Worm (Caenorhabditis elegans) whole organism, L1 larva: Measurements from ENCODE around the gene srlf-33.

Experiments used
- C04F5.9 ChIP-seq: sonication (generic microtip); optimal IDR thresholded peaks from 2 replicates; lab custom pipeline; 2016; ENCODE audit warnings: missing genetic modification characterization, missing compliant biosample characterization
- C34B4.2 ChIP-seq: sonication (generic microtip); optimal IDR thresholded peaks from 2 replicates; lab custom pipeline; 2017; ENCODE audit warnings: mild to moderate bottlenecking, missing genetic modification characterization, missing compliant biosample characterization
- F16B12.6 ChIP-seq: fragments of 150-350 bp; optimal IDR thresholded peaks from 2 replicates; lab custom pipeline; 2014; ENCODE audit warnings: missing biosample characterization, missing genetic modification characterization
- aha-1 ChIP-seq: fragments of 150-350 bp; optimal IDR thresholded peaks from 2 replicates; lab custom pipeline; 2014; ENCODE audit warnings: missing biosample characterization, missing genetic modification characterization
- alr-1 ChIP-seq: fragments of 200-800 bp; sonication (Bioruptor generic); optimal IDR thresholded peaks from 2 replicates; lab custom pipeline; 2018; ENCODE audit warnings: borderline replicate concordance, mild to moderate bottlenecking, missing genetic modification characterization, missing compliant biosample characterization
- aly-2 ChIP-seq: fragments of 150-350 bp; optimal IDR thresholded peaks from 2 replicates; lab custom pipeline; 2014; ENCODE audit warnings: missing biosample characterization, missing genetic modification characterization
- blmp-1 ChIP-seq: fragments of 150-350 bp; optimal IDR thresholded peaks from 2 replicates; lab custom pipeline; 2014; ENCODE audit warnings: missing biosample characterization, missing genetic modification characterization
- ceh-63 ChIP-seq: fragments of 200-800 bp; sonication (Bioruptor generic); optimal IDR thresholded peaks from 2 replicates; lab custom pipeline; 2018; ENCODE audit warnings: mild to moderate bottlenecking, missing genetic modification characterization, missing compliant biosample characterization
- ceh-82 ChIP-seq, 3 experiments: fragments of 150-350 bp in 1 of 3; sonication (generic microtip) in 2 of 3; optimal IDR thresholded peaks; 2 replicates each; lab custom pipeline; 2014 to 2017; ENCODE audit warnings: missing biosample characterization in 3 of 3, missing genetic modification characterization in 3 of 3
- ceh-90 ChIP-seq: sonication (generic microtip); optimal IDR thresholded peaks from 2 replicates; lab custom pipeline; 2016; ENCODE audit warnings: missing genetic modification characterization, missing compliant biosample characterization
- dpl-1 ChIP-seq, 3 experiments: fragments of 150-350 bp in 2 of 3; sonication (generic microtip) in 1 of 3; optimal IDR thresholded peaks; 2 replicates each; lab custom pipeline; 2014 to 2017; ENCODE audit warnings: missing biosample characterization in 3 of 3, missing genetic modification characterization in 3 of 3, missing genetic modification reagents in 3 of 3
- efl-3 ChIP-seq: fragments of 200-800 bp; sonication (Bioruptor generic); optimal IDR thresholded peaks from 2 replicates; lab custom pipeline; 2018; ENCODE audit warnings: mild to moderate bottlenecking, missing genetic modification characterization, missing compliant biosample characterization
- egl-27 ChIP-seq, 2 experiments: fragments of 150-350 bp in 1 of 2; sonication (generic microtip); optimal IDR thresholded peaks; 3 replicates each; lab custom pipeline; 2017 to 2018; ENCODE audit warnings: missing biosample characterization in 2 of 2, missing genetic modification characterization in 2 of 2, missing genetic modification reagents in 2 of 2
- elt-2 ChIP-seq: sonication (generic microtip); optimal IDR thresholded peaks from 2 replicates; lab custom pipeline; 2016; ENCODE audit warnings: missing genetic modification characterization, mild to moderate bottlenecking, inconsistent platforms, missing compliant biosample characterization, missing genetic modification reagents
- elt-3 ChIP-seq, 6 experiments: fragments of 150-350 bp in 1 of 6; sonication (generic microtip); optimal IDR thresholded peaks; 2 replicates each; lab custom pipeline; 2017 to 2018; ENCODE audit warnings: missing biosample characterization in 6 of 6, missing genetic modification characterization in 6 of 6, inconsistent platforms in 1 of 6
- fkh-10 ChIP-seq: sonication (generic microtip); optimal IDR thresholded peaks from 2 replicates; lab custom pipeline; 2017; ENCODE audit warnings: missing biosample characterization, missing genetic modification reagents, missing genetic modification characterization
- fkh-4 ChIP-seq: sonication (generic microtip); optimal IDR thresholded peaks from 2 replicates; lab custom pipeline; 2016; ENCODE audit warnings: missing compliant biosample characterization, missing genetic modification characterization, borderline replicate concordance
- fkh-8 ChIP-seq: sonication (generic microtip); optimal IDR thresholded peaks from 2 replicates; lab custom pipeline; 2016; ENCODE audit warnings: mild to moderate bottlenecking, missing genetic modification characterization, missing compliant biosample characterization
- hlh-17 ChIP-seq: fragments of 200-800 bp; sonication (Bioruptor generic); optimal IDR thresholded peaks from 2 replicates; lab custom pipeline; 2018; ENCODE audit warnings: missing genetic modification characterization, mild to moderate bottlenecking, missing compliant biosample characterization, moderate library complexity, borderline replicate concordance
- hlh-4 ChIP-seq: sonication (generic microtip); optimal IDR thresholded peaks from 2 replicates; lab custom pipeline; 2016; ENCODE audit warnings: mild to moderate bottlenecking, missing genetic modification characterization, missing compliant biosample characterization
- hpl-2 ChIP-seq: fragments of 150-350 bp; optimal IDR thresholded peaks from 2 replicates; lab custom pipeline; 2014; ENCODE audit warnings: missing biosample characterization, missing genetic modification reagents, missing genetic modification characterization
- isw-1 ChIP-seq: fragments of 200-800 bp; sonication (Bioruptor generic); IDR thresholded peaks from 2 replicates; pipeline ENCODE4 v1.3.6; 2022; ENCODE audit warnings: missing genetic modification characterization, missing compliant biosample characterization
- lin-13 ChIP-seq: fragments of 150-350 bp; optimal IDR thresholded peaks from 2 replicates; lab custom pipeline; 2014; ENCODE audit warnings: missing biosample characterization, missing genetic modification reagents, missing genetic modification characterization
- lin-14 ChIP-seq: fragments of 200-800 bp; sonication (Bioruptor generic); optimal IDR thresholded peaks from 2 replicates; lab custom pipeline; 2018; ENCODE audit warnings: mild to moderate bottlenecking, missing genetic modification characterization, moderate library complexity, missing compliant biosample characterization
- lin-15B ChIP-seq: fragments of 150-350 bp; sonication (generic microtip); optimal IDR thresholded peaks from 3 replicates; lab custom pipeline; 2014; ENCODE audit warnings: missing biosample characterization, missing genetic modification characterization
- lin-35 ChIP-seq, 2 experiments: fragments of 150-350 bp; optimal IDR thresholded peaks; 2 replicates each; lab custom pipeline; 2014; ENCODE audit warnings: missing biosample characterization in 2 of 2, missing genetic modification characterization in 2 of 2, missing genetic modification reagents in 2 of 2
- lir-3 ChIP-seq: sonication (generic microtip); optimal IDR thresholded peaks from 2 replicates; lab custom pipeline; 2016; ENCODE audit warnings: mild to moderate bottlenecking, missing genetic modification characterization, moderate library complexity, missing compliant biosample characterization; ENCODE audit not compliant: poor library complexity
- lsy-2 ChIP-seq, 2 experiments: fragments of 150-350 bp; optimal IDR thresholded peaks; 2 replicates each; lab custom pipeline; 2014; ENCODE audit warnings: missing biosample characterization in 2 of 2, missing genetic modification characterization in 2 of 2
- mab-9 ChIP-seq: fragments of 200-800 bp; sonication (Bioruptor generic); IDR thresholded peaks from 2 replicates; pipeline ENCODE4 v1.3.6; 2022; ENCODE audit warnings: missing genetic modification reagents, missing genetic modification characterization, missing compliant biosample characterization
- nhr-11 ChIP-seq: fragments of 150-350 bp; optimal IDR thresholded peaks from 2 replicates; lab custom pipeline; 2014; ENCODE audit warnings: missing biosample characterization, missing genetic modification characterization
- nhr-12 ChIP-seq: sonication (generic microtip); optimal IDR thresholded peaks from 2 replicates; lab custom pipeline; 2017; ENCODE audit warnings: missing biosample characterization, missing genetic modification characterization
- nhr-20 ChIP-seq: sonication (generic microtip); optimal IDR thresholded peaks from 2 replicates; lab custom pipeline; 2016; ENCODE audit warnings: mild to moderate bottlenecking, missing genetic modification characterization, missing compliant biosample characterization
- nhr-71 ChIP-seq: sonication (generic microtip); optimal IDR thresholded peaks from 2 replicates; lab custom pipeline; 2016; ENCODE audit warnings: mild to moderate bottlenecking, missing genetic modification characterization, moderate library complexity, missing compliant biosample characterization
- nhr-77 ChIP-seq: fragments of 150-350 bp; optimal IDR thresholded peaks from 2 replicates; lab custom pipeline; 2014; ENCODE audit warnings: missing biosample characterization, missing genetic modification characterization
- nhr-85 ChIP-seq: sonication (generic microtip); peaks from one replicate; lab custom pipeline; 2016; ENCODE audit warnings: missing genetic modification characterization, inconsistent platforms, missing compliant biosample characterization
- nhr-90 ChIP-seq: sonication (generic microtip); optimal IDR thresholded peaks from 2 replicates; lab custom pipeline; 2016; ENCODE audit warnings: mild to moderate bottlenecking, missing genetic modification characterization, missing compliant biosample characterization; ENCODE audit not compliant: poor library complexity
- pax-3 ChIP-seq: fragments of 200-800 bp; sonication (Bioruptor generic); optimal IDR thresholded peaks from 2 replicates; lab custom pipeline; 2018; ENCODE audit warnings: mild to moderate bottlenecking, missing genetic modification characterization, moderate library complexity, missing compliant biosample characterization
- pqm-1 ChIP-seq: sonication (generic microtip); optimal IDR thresholded peaks from 3 replicates; lab custom pipeline; 2017; ENCODE audit warnings: missing biosample characterization, missing genetic modification characterization
- rnt-1 ChIP-seq: sonication (generic microtip); optimal IDR thresholded peaks from 2 replicates; lab custom pipeline; 2016; ENCODE audit warnings: mild to moderate bottlenecking, missing genetic modification characterization, moderate library complexity, missing compliant biosample characterization
- snpc-4 ChIP-seq: fragments of 150-350 bp; optimal IDR thresholded peaks from 2 replicates; lab custom pipeline; 2014; ENCODE audit warnings: missing biosample characterization, missing genetic modification characterization
- sox-4 ChIP-seq: sonication (generic microtip); optimal IDR thresholded peaks from 2 replicates; lab custom pipeline; 2016; ENCODE audit warnings: missing genetic modification characterization, missing compliant biosample characterization
- sptf-1 ChIP-seq: fragments of 150-350 bp; optimal IDR thresholded peaks from 2 replicates; lab custom pipeline; 2014; ENCODE audit warnings: missing biosample characterization, missing genetic modification characterization
- tbx-2 ChIP-seq: sonication (generic microtip); optimal IDR thresholded peaks from 2 replicates; lab custom pipeline; 2016; ENCODE audit warnings: missing genetic modification characterization, missing compliant biosample characterization
- tlp-1 ChIP-seq: fragments of 150-350 bp; optimal IDR thresholded peaks from 2 replicates; lab custom pipeline; 2014; ENCODE audit warnings: missing biosample characterization, missing genetic modification characterization
- unc-62 ChIP-seq: fragments of 150-350 bp; optimal IDR thresholded peaks from 2 replicates; lab custom pipeline; 2014; ENCODE audit warnings: missing biosample characterization, missing genetic modification reagents, missing genetic modification characterization
- unc-86 ChIP-seq: sonication (generic microtip); optimal IDR thresholded peaks from 2 replicates; lab custom pipeline; 2016; ENCODE audit warnings: missing genetic modification characterization, missing compliant biosample characterization
- unc-98 ChIP-seq: fragments of 200-800 bp; sonication (Bioruptor generic); IDR thresholded peaks from 2 replicates; pipeline ENCODE4 v1.3.6; 2022; ENCODE audit warnings: missing genetic modification characterization, missing compliant biosample characterization
- vab-15 ChIP-seq: sonication (generic microtip); optimal IDR thresholded peaks from 2 replicates; lab custom pipeline; 2017; ENCODE audit warnings: missing genotype, mild to moderate bottlenecking, missing genetic modification characterization, missing compliant biosample characterization
- zip-4 ChIP-seq: fragments of 200-800 bp; sonication (Bioruptor generic); optimal IDR thresholded peaks from 2 replicates; lab custom pipeline; 2018; ENCODE audit warnings: mild to moderate bottlenecking, missing genetic modification characterization, moderate library complexity, missing compliant biosample characterization
- ztf-11 ChIP-seq, 2 experiments: sonication (generic microtip); optimal IDR thresholded peaks; 2 replicates each; lab custom pipeline; 2016 to 2017; ENCODE audit warnings: missing genetic modification characterization in 2 of 2, missing biosample characterization in 1 of 2, missing compliant biosample characterization in 1 of 2

srlf-33 gene

DNA sequence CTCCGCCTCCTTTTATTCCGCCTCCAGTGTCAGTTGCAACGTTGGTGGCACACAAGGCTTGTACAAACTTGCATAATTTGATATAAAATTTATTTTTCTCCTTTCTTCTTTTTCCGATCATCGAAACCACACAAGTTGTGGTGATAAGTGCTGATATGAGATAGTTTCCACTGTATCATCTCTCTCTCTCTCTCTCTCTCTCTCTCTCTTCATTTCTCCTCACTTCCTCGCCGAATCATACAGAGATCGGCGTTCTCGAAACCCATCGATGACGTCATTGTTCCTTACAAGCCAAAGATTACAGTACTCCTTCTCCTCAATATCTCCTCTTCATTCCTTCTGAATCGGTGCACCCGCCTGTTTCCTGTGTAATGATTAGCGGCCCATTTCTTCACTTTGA, 25.9 kb downstream of the srlf-33 start, which contains the start of gene nhr-43 (continued):
- TF ChIP-seq ceh-82 (tag; optimal IDR thresholded peaks at IDR 0.05; lab: Kevin White, UChicago), result no peak
- no peak for TF ChIP-seq hlh-4 (tag; lab: Kevin White, UChicago)
- TF ChIP-seq pqm-1 (tag; lab: Kevin White, UChicago), result no peak
- TF ChIP-seq blmp-1, result peak; percentile 62
- no peak for TF ChIP-seq nhr-90 (tag; lab: Kevin White, UChicago)
- TF ChIP-seq elt-2, result no peak
- TF ChIP-seq ztf-11 (tag; optimal IDR thresholded peaks at IDR 0.05; lab: Kevin White, UChicago), result no peak
- TF ChIP-seq F16B12.6, result no peak
- no peak for TF ChIP-seq efl-3 (GFP tag; lab: Kevin White, UChicago)
- peak; percentile 48 for TF ChIP-seq nhr-71 (tag; lab: Kevin White, UChicago)
- no peak for TF ChIP-seq lin-13
- TF ChIP-seq nhr-85, result peak; percentile 72
- TF ChIP-seq, all 84 proteins: peak for 5

ce11 chrIV:11897710-11898109, 27.5 kb downstream of the srlf-33 start:
- no peak for TF ChIP-seq hpl-2 (GFP tag; lab: Kevin White, UChicago)
- TF ChIP-seq lin-15B (tag; lab: Kevin White, UChicago), result no peak
- no peak for TF ChIP-seq nhr-71 (tag; lab: Kevin White, UChicago)
- TF ChIP-seq vab-15 (tag; lab: Kevin White, UChicago), result no peak
- no peak for TF ChIP-seq isw-1 (GFP tag; lab: Robert Waterston, UW)
- no peak for TF ChIP-seq unc-62 (GFP tag; lab: Kevin White, UChicago)
- no peak for TF ChIP-seq ceh-63 (GFP tag; lab: Kevin White, UChicago)
- no peak for TF ChIP-seq pqm-1 (tag; lab: Kevin White, UChicago)
- TF ChIP-seq C34B4.2 (tag; lab: Kevin White, UChicago), result no peak
- no peak for TF ChIP-seq mab-9
- TF ChIP-seq aly-2, result no peak
- TF ChIP-seq egl-27 (tag; optimal IDR thresholded peaks at IDR 0.05; lab: Kevin White, UChicago), result no peak
- TF ChIP-seq efl-3 (GFP tag; lab: Kevin White, UChicago), result no peak
- no peak for TF ChIP-seq alr-1 (tag; lab: Kevin White, UChicago)
- no peak for TF ChIP-seq C04F5.9 (tag; lab: Kevin White, UChicago)
- TF ChIP-seq hlh-17 (GFP tag; lab: Kevin White, UChicago), result no peak
- no peak for TF ChIP-seq nhr-12 (tag; lab: Kevin White, UChicago)
- TF ChIP-seq fkh-8 (tag; lab: Kevin White, UChicago), result no peak
- TF ChIP-seq sptf-1 (tag; lab: Kevin White, UChicago), result no peak
- TF ChIP-seq lsy-2 (tag; optimal IDR thresholded peaks at IDR 0.05; lab: Kevin White, UChicago), result no peak
- no peak for TF ChIP-seq sox-4 (tag; lab: Kevin White, UChicago)
- TF ChIP-seq aha-1 (tag; lab: Kevin White, UChicago), result no peak
- TF ChIP-seq nhr-77 (tag; lab: Kevin White, UChicago), result no peak
- no peak for TF ChIP-seq F16B12.6
- no peak for TF ChIP-seq snpc-4 (tag; lab: Kevin White, UChicago)
- no peak for TF ChIP-seq zip-4
- TF ChIP-seq ceh-90, result no peak
- no peak for TF ChIP-seq tbx-2 (tag; lab: Kevin White, UChicago)
- no peak for TF ChIP-seq tlp-1 (tag; lab: Kevin White, UChicago)
- peak in 1 of 2 experiments; percentile 41 for TF ChIP-seq lin-35 (GFP tag; optimal IDR thresholded peaks at IDR 0.05; lab: Kevin White, UChicago)
- peak; percentile 67 for TF ChIP-seq nhr-20 (tag; lab: Kevin White, UChicago)
- no peak for TF ChIP-seq fkh-10 (GFP tag; lab: Kevin White, UChicago)
- TF ChIP-seq elt-3 (tag; optimal IDR thresholded peaks at IDR 0.05; lab: Kevin White, UChicago), result peak in 2 of 6 experiments; percentile 12 to 47
- TF ChIP-seq nhr-11 (tag; lab: Kevin White, UChicago), result no peak
- TF ChIP-seq blmp-1, result peak; percentile 34
- TF ChIP-seq elt-2, result no peak
- no peak for TF ChIP-seq fkh-4 (tag; lab: Kevin White, UChicago)
- TF ChIP-seq unc-86 (tag; lab: Kevin White, UChicago), result no peak
- no peak for TF ChIP-seq unc-98
- TF ChIP-seq dpl-1 (GFP tag; optimal IDR thresholded peaks at IDR 0.05; lab: Kevin White, UChicago), result no peak
- TF ChIP-seq nhr-90 (tag; lab: Kevin White, UChicago), result no peak
- TF ChIP-seq lir-3, result no peak
- TF ChIP-seq pax-3, result no peak
- no peak for TF ChIP-seq rnt-1 (tag; lab: Kevin White, UChicago)
- TF ChIP-seq lin-14 (GFP tag; lab: Kevin White, UChicago), result peak; percentile 33
